Fruit fly (Drosophila melanogaster) whole organism, embryonic: ENCODE results near the gene CG6567.
A peak's percentile ranks its signal among the peaks of the same experiment; 100 is the strongest.

Experiments used
- Abd-B ChIP-seq: fragments of 200-800 bp; sonication (Bioruptor generic); optimal IDR thresholded peaks from 2 replicates; lab custom pipeline; 2018; ENCODE audit warnings: missing biosample characterization, mild to moderate bottlenecking, missing genetic modification characterization, moderate library complexity
- Atf6 ChIP-seq: fragments of 200-800 bp; sonication (Bioruptor generic); IDR thresholded peaks from 2 replicates; pipeline ENCODE4 v1.3.6; 2022; ENCODE audit warnings: missing biosample characterization, missing genetic modification characterization
- Bdp1 ChIP-seq: fragments of 200-800 bp; sonication (Bioruptor generic); optimal IDR thresholded peaks from 3 replicates; lab custom pipeline; 2016; ENCODE audit warnings: missing biosample characterization, missing genetic modification characterization
- C15 ChIP-seq: fragments of 200-800 bp; sonication (Bioruptor generic); IDR thresholded peaks from 3 replicates; pipeline ENCODE4 v1.3.6; 2022; ENCODE audit warnings: missing biosample characterization, missing genetic modification characterization
- CG10979 ChIP-seq: fragments of 200-800 bp; sonication (Bioruptor generic); optimal IDR thresholded peaks from 2 replicates; lab custom pipeline; 2018; ENCODE audit warnings: missing biosample characterization, mild to moderate bottlenecking, missing genetic modification characterization, moderate library complexity
- CG12942 ChIP-seq: fragments of 200-800 bp; sonication (Bioruptor generic); optimal IDR thresholded peaks from 3 replicates; lab custom pipeline; 2016; ENCODE audit warnings: missing biosample characterization, missing genetic modification characterization
- CG13296 ChIP-seq: fragments of 200-800 bp; sonication (Bioruptor generic); optimal IDR thresholded peaks from 3 replicates; lab custom pipeline; 2018; ENCODE audit warnings: missing biosample characterization, mild to moderate bottlenecking, missing genetic modification characterization
- CG13424 ChIP-seq: fragments of 200-800 bp; sonication (Bioruptor generic); optimal IDR thresholded peaks from 2 replicates; lab custom pipeline; 2019; ENCODE audit warnings: missing biosample characterization, mild to moderate bottlenecking, missing genetic modification characterization, moderate library complexity
- CG13624 ChIP-seq: fragments of 200-800 bp; sonication (Bioruptor generic); optimal IDR thresholded peaks from 2 replicates; lab custom pipeline; 2016; ENCODE audit warnings: missing biosample characterization, missing genetic modification characterization
- CG14965 ChIP-seq: fragments of 200-800 bp; sonication (Bioruptor generic); optimal IDR thresholded peaks from 2 replicates; lab custom pipeline; 2016; ENCODE audit warnings: missing biosample characterization, missing genetic modification characterization, borderline replicate concordance
- CG1529 ChIP-seq: fragments of 200-800 bp; sonication (Bioruptor generic); optimal IDR thresholded peaks from 3 replicates; lab custom pipeline; 2018; ENCODE audit warnings: missing biosample characterization, missing genetic modification characterization
- CG16815 ChIP-seq: fragments of 200-800 bp; sonication (Bioruptor generic); optimal IDR thresholded peaks from 3 replicates; lab custom pipeline; 2017; ENCODE audit warnings: missing biosample characterization, mild to moderate bottlenecking, missing genetic modification characterization
- CG32767 ChIP-seq: fragments of 200-800 bp; sonication (Bioruptor generic); IDR thresholded peaks from 2 replicates; pipeline ENCODE4 v1.3.6; 2022; ENCODE audit warnings: missing biosample characterization, missing genetic modification characterization
- CG33557 ChIP-seq: fragments of 200-800 bp; sonication (Bioruptor generic); optimal IDR thresholded peaks from 2 replicates; lab custom pipeline; 2019; ENCODE audit warnings: missing biosample characterization, mild to moderate bottlenecking, missing genetic modification characterization, moderate library complexity
- CG4282 ChIP-seq: fragments of 200-800 bp; sonication (Bioruptor generic); optimal IDR thresholded peaks from 2 replicates; lab custom pipeline; 2016; ENCODE audit warnings: missing biosample characterization, missing genetic modification characterization
- CG4328 ChIP-seq: fragments of 200-800 bp; sonication (Bioruptor generic); optimal IDR thresholded peaks from 3 replicates; lab custom pipeline; 2017; ENCODE audit warnings: missing biosample characterization, missing genetic modification reagents, missing genetic modification characterization
- CG6854 ChIP-seq: fragments of 200-800 bp; sonication (Bioruptor generic); optimal IDR thresholded peaks from 3 replicates; lab custom pipeline; 2017; ENCODE audit warnings: missing biosample characterization, mild to moderate bottlenecking, missing genetic modification characterization
- CG7786 ChIP-seq: fragments of 200-800 bp; sonication (Bioruptor generic); optimal IDR thresholded peaks from 2 replicates; lab custom pipeline; 2016; ENCODE audit warnings: missing biosample characterization, missing genetic modification characterization
- CG7839 ChIP-seq: fragments of 200-800 bp; sonication (Bioruptor generic); optimal IDR thresholded peaks from 3 replicates; lab custom pipeline; 2018; ENCODE audit warnings: missing biosample characterization, mild to moderate bottlenecking, missing genetic modification characterization, moderate library complexity
- CG7928 ChIP-seq: fragments of 200-800 bp; sonication (Bioruptor generic); optimal IDR thresholded peaks from 2 replicates; lab custom pipeline; 2017; ENCODE audit warnings: missing biosample characterization, mild to moderate bottlenecking, missing genetic modification characterization
- CG9797 ChIP-seq: fragments of 200-800 bp; sonication (Bioruptor generic); optimal IDR thresholded peaks from 3 replicates; lab custom pipeline; 2018; ENCODE audit warnings: missing biosample characterization, mild to moderate bottlenecking, missing genetic modification characterization
- CG9876 ChIP-seq: fragments of 200-800 bp; sonication (Bioruptor generic); optimal IDR thresholded peaks from 2 replicates; lab custom pipeline; 2016; ENCODE audit warnings: missing biosample characterization, missing genetic modification characterization
- CkIIα-i1 ChIP-seq: fragments of 200-800 bp; sonication (Bioruptor generic); IDR thresholded peaks from 2 replicates; pipeline ENCODE4 v1.3.6; 2022; ENCODE audit warnings: missing biosample characterization, missing genetic modification characterization
- Dbx ChIP-seq: fragments of 200-800 bp; sonication (Bioruptor generic); IDR thresholded peaks from 3 replicates; pipeline ENCODE4 v1.3.6; 2022; ENCODE audit warnings: missing biosample characterization, missing genetic modification characterization
- Dfd ChIP-seq, 2 experiments: fragments of >200 bp; optimal IDR thresholded peaks; 2 replicates each; lab custom pipeline; 2017; ENCODE audit warnings: missing biosample characterization in 2 of 2, missing genetic modification characterization in 2 of 2
- Eip74EF ChIP-seq, 2 experiments: fragments of 200-800 bp in 1 of 2; fragments of >200 bp in 1 of 2; sonication (Bioruptor generic) in 1 of 2; optimal IDR thresholded peaks; 2 replicates each; lab custom pipeline; 2017 to 2019; ENCODE audit warnings: missing biosample characterization in 2 of 2, missing genetic modification characterization in 2 of 2, mild to moderate bottlenecking in 1 of 2, moderate library complexity in 1 of 2
- Fer3 ChIP-seq: fragments of 200-800 bp; sonication (Bioruptor generic); optimal IDR thresholded peaks from 2 replicates; lab custom pipeline; 2018; ENCODE audit warnings: missing biosample characterization, mild to moderate bottlenecking, missing genetic modification characterization, moderate library complexity
- Hey ChIP-seq: fragments of 200-800 bp; sonication (Bioruptor generic); optimal IDR thresholded peaks from 3 replicates; lab custom pipeline; 2018; ENCODE audit warnings: missing biosample characterization, mild to moderate bottlenecking, missing genetic modification characterization
- Hr78 ChIP-seq, 2 experiments: fragments of 200-800 bp in 1 of 2; fragments of >200 bp in 1 of 2; sonication (Bioruptor generic) in 1 of 2; optimal IDR thresholded peaks; 2 replicates each; lab custom pipeline; 2017 to 2019; ENCODE audit warnings: missing biosample characterization in 2 of 2, missing genetic modification characterization in 2 of 2, mild to moderate bottlenecking in 1 of 2, moderate library complexity in 1 of 2
- MTF-1 ChIP-seq: fragments of 200-800 bp; sonication (Bioruptor generic); optimal IDR thresholded peaks from 2 replicates; lab custom pipeline; 2018; ENCODE audit warnings: missing biosample characterization, mild to moderate bottlenecking, missing genetic modification characterization, borderline replicate concordance
- Mad ChIP-seq: fragments of 200-800 bp; sonication (Bioruptor generic); optimal IDR thresholded peaks from 2 replicates; lab custom pipeline; 2016; ENCODE audit warnings: missing biosample characterization, missing genetic modification characterization
- Nf-YB ChIP-seq: fragments of 200-800 bp; sonication (Bioruptor generic); optimal IDR thresholded peaks from 3 replicates; lab custom pipeline; 2019; ENCODE audit warnings: missing biosample characterization, mild to moderate bottlenecking, missing genetic modification characterization, moderate library complexity
- Tbp ChIP-seq: fragments of >200 bp; optimal IDR thresholded peaks from 2 replicates; lab custom pipeline; 2018; ENCODE audit warnings: missing biosample characterization, missing genetic modification characterization
- Usf ChIP-seq: fragments of 200-800 bp; sonication (Bioruptor generic); optimal IDR thresholded peaks from 2 replicates; lab custom pipeline; 2017; ENCODE audit warnings: missing genotype, missing biosample characterization, missing genetic modification characterization
- abd-A ChIP-seq: fragments of 200-800 bp; sonication (Bioruptor generic); optimal IDR thresholded peaks from 3 replicates; lab custom pipeline; 2019; ENCODE audit warnings: missing biosample characterization, mild to moderate bottlenecking, missing genetic modification characterization, moderate library complexity
- ato ChIP-seq: fragments of 200-800 bp; sonication (Bioruptor generic); IDR thresholded peaks from 2 replicates; pipeline ENCODE4 v1.3.6; 2022; ENCODE audit warnings: missing biosample characterization, missing genetic modification characterization; ENCODE audit not compliant: partially characterized antibody
- az2 ChIP-seq: fragments of 200-800 bp; sonication (Bioruptor generic); optimal IDR thresholded peaks from 3 replicates; lab custom pipeline; 2016; ENCODE audit warnings: missing biosample characterization, missing genetic modification characterization
- chif ChIP-seq, 2 experiments: fragments of 200-800 bp; sonication (Bioruptor generic); optimal IDR thresholded peaks; 3 replicates each; lab custom pipeline; 2016; ENCODE audit warnings: missing biosample characterization in 2 of 2, missing genetic modification characterization in 2 of 2
- chn ChIP-seq: fragments of 200-800 bp; sonication (Bioruptor generic); optimal IDR thresholded peaks from 2 replicates; lab custom pipeline; 2016; ENCODE audit warnings: missing biosample characterization, missing genetic modification characterization
- fd3F ChIP-seq: fragments of 200-800 bp; sonication (Bioruptor generic); optimal IDR thresholded peaks from 2 replicates; lab custom pipeline; 2018; ENCODE audit warnings: missing biosample characterization, mild to moderate bottlenecking, missing genetic modification characterization, moderate library complexity
- ftz-f1 ChIP-seq: fragments of 200-800 bp; sonication (Bioruptor generic); optimal IDR thresholded peaks from 2 replicates; lab custom pipeline; 2016; ENCODE audit warnings: missing biosample characterization, missing genetic modification characterization
- gem ChIP-seq: fragments of 200-800 bp; sonication (Bioruptor generic); optimal IDR thresholded peaks from 2 replicates; lab custom pipeline; 2019; ENCODE audit warnings: missing biosample characterization, mild to moderate bottlenecking, missing genetic modification characterization, moderate library complexity
- grau ChIP-seq: fragments of 200-800 bp; optimal IDR thresholded peaks from 3 replicates; lab custom pipeline; 2019; ENCODE audit warnings: missing biosample characterization, mild to moderate bottlenecking, missing genetic modification characterization, moderate library complexity
- kay ChIP-seq: fragments of 200-800 bp; sonication (Bioruptor generic); optimal IDR thresholded peaks from 2 replicates; lab custom pipeline; 2016; ENCODE audit warnings: missing biosample characterization, missing genetic modification characterization
- oc ChIP-seq: fragments of 200-800 bp; sonication (Bioruptor generic); optimal IDR thresholded peaks from 2 replicates; lab custom pipeline; 2018; ENCODE audit warnings: missing biosample characterization, mild to moderate bottlenecking, missing genetic modification characterization, moderate library complexity
- pfk ChIP-seq: fragments of 200-800 bp; sonication (Bioruptor generic); optimal IDR thresholded peaks from 2 replicates; lab custom pipeline; 2018; ENCODE audit warnings: missing biosample characterization, mild to moderate bottlenecking, missing genetic modification characterization, moderate library complexity
- pzg ChIP-seq: fragments of 200-800 bp; sonication (Bioruptor generic); optimal IDR thresholded peaks from 3 replicates; lab custom pipeline; 2018; ENCODE audit warnings: missing biosample characterization, mild to moderate bottlenecking, missing genetic modification characterization, moderate library complexity
- sens-2 ChIP-seq: fragments of 200-800 bp; sonication (Bioruptor generic); IDR thresholded peaks from 2 replicates; pipeline ENCODE4 v1.3.6; 2022; ENCODE audit warnings: missing biosample characterization, missing genetic modification characterization
- stwl ChIP-seq: fragments of 200-800 bp; sonication (Bioruptor generic); optimal IDR thresholded peaks from 3 replicates; lab custom pipeline; 2018; ENCODE audit warnings: missing biosample characterization, mild to moderate bottlenecking, missing genetic modification characterization, moderate library complexity

The CG6567 gene

dm6 chr3R:10884031-10884677 is 29.9 kb upstream of the CG6567 start (continued):
- TF ChIP-seq MTF-1 (GFP tag; lab: Kevin White, UChicago) (peak; percentile 55), Atf6 (peak; percentile 76), CG4282 (GFP tag; lab: Kevin White, UChicago) (no peak), Tbp (no peak), sens-2 (GFP tag; lab: Robert Waterston, UW) (peak; percentile 59; the same call in 1 of the 2 replicates), grau (tag; lab: Kevin White, UChicago) (peak; percentile 75), ato (GFP tag; lab: Robert Waterston, UW) (no peak), CkIIα-i1 (GFP tag; lab: Robert Waterston, UW) (peak; percentile 45; the same call in 1 of the 2 replicates), CG14965 (GFP tag; lab: Kevin White, UChicago) (no peak), Bdp1 (GFP tag; lab: Kevin White, UChicago) (no peak), Usf (GFP tag; lab: Kevin White, UChicago) (no peak), CG10979 (peak; percentile 52), Mad (GFP tag; lab: Kevin White, UChicago) (no peak), Dfd (GFP tag; optimal IDR thresholded peaks at IDR 0.05; lab: Kevin White, UChicago) (no peak), fd3F (peak; percentile 63), CG1529 (GFP tag; lab: Kevin White, UChicago) (no peak), az2 (peak; percentile 42), CG12942 (GFP tag; lab: Kevin White, UChicago) (peak; percentile 1), CG9797 (no peak), ftz-f1 (no peak), CG7786 (GFP tag; lab: Kevin White, UChicago) (no peak), CG7928 (GFP tag; lab: Kevin White, UChicago) (peak; percentile 39), CG6854 (GFP tag; lab: Kevin White, UChicago) (peak; percentile 64), CG7839 (tag; lab: Kevin White, UChicago) (peak; percentile 88), chif (GFP tag; optimal IDR thresholded peaks at IDR 0.05; lab: Kevin White, UChicago) (no peak), Nf-YB (peak; percentile 26), kay (no peak), gem (tag; lab: Kevin White, UChicago) (peak; percentile 83), abd-A (peak; percentile 82), CG13624 (GFP tag; lab: Kevin White, UChicago) (peak; percentile 34), Fer3 (tag; lab: Kevin White, UChicago) (peak; percentile 80), Eip74EF (GFP tag; optimal IDR thresholded peaks at IDR 0.05; lab: Kevin White, UChicago) (peak in 1 of 2 experiments; percentile 49), CG13424 (tag; lab: Kevin White, UChicago) (peak; percentile 76), Abd-B (GFP tag; lab: Kevin White, UChicago) (peak; percentile 79), stwl (tag; lab: Kevin White, UChicago) (no peak), pzg (no peak), C15 (GFP tag; lab: Robert Waterston, UW) (0 out of 3 replicates have a peak, but pooled peaks have one; percentile 61), Hey (tag; lab: Kevin White, UChicago) (no peak), Dbx (GFP tag; lab: Robert Waterston, UW) (peak; percentile 82; the same call in 2 of the 3 replicates), CG16815 (GFP tag; lab: Kevin White, UChicago) (no peak), oc (tag; lab: Kevin White, UChicago) (no peak), pfk (GFP tag; lab: Kevin White, UChicago) (no peak), Hr78 (GFP tag; optimal IDR thresholded peaks at IDR 0.05; lab: Kevin White, UChicago) (peak in 1 of 2 experiments; percentile 21), CG13296 (GFP tag; lab: Kevin White, UChicago) (peak; percentile 87), chn (GFP tag; lab: Kevin White, UChicago) (no peak), CG32767 (GFP tag; lab: Robert Waterston, UW) (peak; percentile 74), CG9876 (GFP tag; lab: Kevin White, UChicago) (no peak), CG4328 (GFP tag; lab: Kevin White, UChicago) (no peak), CG33557 (GFP tag; lab: Kevin White, UChicago) (no peak)
